Worm (Caenorhabditis elegans) whole organism, L1 larva: ENCODE data around the gene ZK863.8.

Source experiments
- C16A3.4 ChIP-seq: fragments of 150-350 bp; optimal IDR thresholded peaks from 2 replicates; lab custom pipeline; 2014; ENCODE audit warnings: missing biosample characterization, missing genetic modification characterization
- Y116A8C.19 ChIP-seq: sonication (generic microtip); optimal IDR thresholded peaks from 2 replicates; lab custom pipeline; 2016; ENCODE audit warnings: missing compliant biosample characterization, missing genetic modification characterization, borderline replicate concordance
- aha-1 ChIP-seq: fragments of 150-350 bp; optimal IDR thresholded peaks from 2 replicates; lab custom pipeline; 2014; ENCODE audit warnings: missing biosample characterization, missing genetic modification characterization
- alr-1 ChIP-seq: fragments of 200-800 bp; sonication (Bioruptor generic); optimal IDR thresholded peaks from 2 replicates; lab custom pipeline; 2018; ENCODE audit warnings: borderline replicate concordance, mild to moderate bottlenecking, missing genetic modification characterization, missing compliant biosample characterization
- ama-1 ChIP-seq: fragments of 150-350 bp; optimal IDR thresholded peaks from 2 replicates; lab custom pipeline; 2014
- blmp-1 ChIP-seq: fragments of 150-350 bp; optimal IDR thresholded peaks from 2 replicates; lab custom pipeline; 2014; ENCODE audit warnings: missing biosample characterization, missing genetic modification characterization
- ceh-82 ChIP-seq, 3 experiments: fragments of 150-350 bp in 1 of 3; sonication (generic microtip) in 2 of 3; optimal IDR thresholded peaks; 2 replicates each; lab custom pipeline; 2014 to 2017; ENCODE audit warnings: missing biosample characterization in 3 of 3, missing genetic modification characterization in 3 of 3
- ces-1 ChIP-seq: fragments of 150-350 bp; optimal IDR thresholded peaks from 2 replicates; lab custom pipeline; 2014; ENCODE audit warnings: missing biosample characterization, missing genetic modification reagents, missing genetic modification characterization
- dpl-1 ChIP-seq, 3 experiments: fragments of 150-350 bp in 2 of 3; sonication (generic microtip) in 1 of 3; optimal IDR thresholded peaks; 2 replicates each; lab custom pipeline; 2014 to 2017; ENCODE audit warnings: missing biosample characterization in 3 of 3, missing genetic modification characterization in 3 of 3, missing genetic modification reagents in 3 of 3
- dsc-1 ChIP-seq: sonication (generic microtip); optimal IDR thresholded peaks from 2 replicates; lab custom pipeline; 2016; ENCODE audit warnings: mild to moderate bottlenecking, missing genetic modification characterization, missing compliant biosample characterization
- efl-1 ChIP-seq, 4 experiments: fragments of 150-350 bp; optimal IDR thresholded peaks in 3 of 4; peaks in 1 of 4; 1 replicate in 1 of 4; 2 replicates in 3 of 4; lab custom pipeline; 2014; ENCODE audit warnings: missing biosample characterization in 2 of 4, missing genetic modification characterization in 2 of 4, missing genetic modification reagents in 2 of 4
- egl-13 ChIP-seq: sonication (generic microtip); optimal IDR thresholded peaks from 2 replicates; lab custom pipeline; 2016; ENCODE audit warnings: missing genotype, missing genetic modification reagents, missing genetic modification characterization, missing compliant biosample characterization
- egl-27 ChIP-seq, 2 experiments: fragments of 150-350 bp in 1 of 2; sonication (generic microtip); optimal IDR thresholded peaks; 3 replicates each; lab custom pipeline; 2017 to 2018; ENCODE audit warnings: missing biosample characterization in 2 of 2, missing genetic modification characterization in 2 of 2, missing genetic modification reagents in 2 of 2
- elt-3 ChIP-seq, 6 experiments: fragments of 150-350 bp in 1 of 6; sonication (generic microtip); optimal IDR thresholded peaks; 2 replicates each; lab custom pipeline; 2017 to 2018; ENCODE audit warnings: missing biosample characterization in 6 of 6, missing genetic modification characterization in 6 of 6, inconsistent platforms in 1 of 6
- ets-5 ChIP-seq: fragments of 200-800 bp; sonication (Bioruptor generic); IDR thresholded peaks from 2 replicates; pipeline ENCODE4 v1.3.6; 2022; ENCODE audit warnings: missing genetic modification characterization, missing compliant biosample characterization
- fkh-10 ChIP-seq: sonication (generic microtip); optimal IDR thresholded peaks from 2 replicates; lab custom pipeline; 2017; ENCODE audit warnings: missing biosample characterization, missing genetic modification reagents, missing genetic modification characterization
- grh-1 ChIP-seq: fragments of 200-800 bp; sonication (Bioruptor generic); IDR thresholded peaks from 2 replicates; pipeline ENCODE4 v1.3.6; 2022; ENCODE audit warnings: missing genetic modification reagents, missing genetic modification characterization, missing compliant biosample characterization
- hlh-4 ChIP-seq: sonication (generic microtip); optimal IDR thresholded peaks from 2 replicates; lab custom pipeline; 2016; ENCODE audit warnings: mild to moderate bottlenecking, missing genetic modification characterization, missing compliant biosample characterization
- irx-1 ChIP-seq: sonication (generic microtip); optimal IDR thresholded peaks from 2 replicates; lab custom pipeline; 2016; ENCODE audit warnings: missing genetic modification characterization, missing compliant biosample characterization
- isw-1 ChIP-seq: fragments of 200-800 bp; sonication (Bioruptor generic); IDR thresholded peaks from 2 replicates; pipeline ENCODE4 v1.3.6; 2022; ENCODE audit warnings: missing genetic modification characterization, missing compliant biosample characterization
- jun-1 ChIP-seq: fragments of 150-350 bp; optimal IDR thresholded peaks from 2 replicates; lab custom pipeline; 2014; ENCODE audit warnings: missing biosample characterization, missing genetic modification reagents, missing genetic modification characterization
- lin-13 ChIP-seq: fragments of 150-350 bp; optimal IDR thresholded peaks from 2 replicates; lab custom pipeline; 2014; ENCODE audit warnings: missing biosample characterization, missing genetic modification reagents, missing genetic modification characterization
- lin-14 ChIP-seq: fragments of 200-800 bp; sonication (Bioruptor generic); optimal IDR thresholded peaks from 2 replicates; lab custom pipeline; 2018; ENCODE audit warnings: mild to moderate bottlenecking, missing genetic modification characterization, moderate library complexity, missing compliant biosample characterization
- lin-35 ChIP-seq, 2 experiments: fragments of 150-350 bp; optimal IDR thresholded peaks; 2 replicates each; lab custom pipeline; 2014; ENCODE audit warnings: missing biosample characterization in 2 of 2, missing genetic modification characterization in 2 of 2, missing genetic modification reagents in 2 of 2
- lin-39 ChIP-seq: fragments of 150-350 bp; optimal IDR thresholded peaks from 2 replicates; lab custom pipeline; 2014; ENCODE audit warnings: missing biosample characterization, missing genetic modification reagents, missing genetic modification characterization
- lir-3 ChIP-seq: sonication (generic microtip); optimal IDR thresholded peaks from 2 replicates; lab custom pipeline; 2016; ENCODE audit warnings: mild to moderate bottlenecking, missing genetic modification characterization, moderate library complexity, missing compliant biosample characterization; ENCODE audit not compliant: poor library complexity
- mab-9 ChIP-seq: fragments of 200-800 bp; sonication (Bioruptor generic); IDR thresholded peaks from 2 replicates; pipeline ENCODE4 v1.3.6; 2022; ENCODE audit warnings: missing genetic modification reagents, missing genetic modification characterization, missing compliant biosample characterization
- mdl-1 ChIP-seq, 2 experiments: fragments of 150-350 bp; optimal IDR thresholded peaks; 2 replicates each; lab custom pipeline; 2014 to 2017; ENCODE audit warnings: missing biosample characterization in 2 of 2, missing genetic modification characterization in 2 of 2, inconsistent platforms in 1 of 2
- mep-1 ChIP-seq: fragments of 150-350 bp; optimal IDR thresholded peaks from 2 replicates; lab custom pipeline; 2014; ENCODE audit warnings: missing biosample characterization, missing genetic modification characterization
- nhr-11 ChIP-seq: fragments of 150-350 bp; optimal IDR thresholded peaks from 2 replicates; lab custom pipeline; 2014; ENCODE audit warnings: missing biosample characterization, missing genetic modification characterization
- nhr-20 ChIP-seq: sonication (generic microtip); optimal IDR thresholded peaks from 2 replicates; lab custom pipeline; 2016; ENCODE audit warnings: mild to moderate bottlenecking, missing genetic modification characterization, missing compliant biosample characterization
- nhr-28 ChIP-seq: fragments of 150-350 bp; optimal IDR thresholded peaks from 2 replicates; lab custom pipeline; 2014; ENCODE audit warnings: missing biosample characterization, missing genetic modification characterization
- nhr-71 ChIP-seq: sonication (generic microtip); optimal IDR thresholded peaks from 2 replicates; lab custom pipeline; 2016; ENCODE audit warnings: mild to moderate bottlenecking, missing genetic modification characterization, moderate library complexity, missing compliant biosample characterization
- nhr-84 ChIP-seq: sonication (generic microtip); optimal IDR thresholded peaks from 2 replicates; lab custom pipeline; 2017; ENCODE audit warnings: missing biosample characterization, missing genetic modification characterization
- nhr-90 ChIP-seq: sonication (generic microtip); optimal IDR thresholded peaks from 2 replicates; lab custom pipeline; 2016; ENCODE audit warnings: mild to moderate bottlenecking, missing genetic modification characterization, missing compliant biosample characterization; ENCODE audit not compliant: poor library complexity
- pax-3 ChIP-seq: fragments of 200-800 bp; sonication (Bioruptor generic); optimal IDR thresholded peaks from 2 replicates; lab custom pipeline; 2018; ENCODE audit warnings: mild to moderate bottlenecking, missing genetic modification characterization, moderate library complexity, missing compliant biosample characterization
- rnt-1 ChIP-seq: sonication (generic microtip); optimal IDR thresholded peaks from 2 replicates; lab custom pipeline; 2016; ENCODE audit warnings: mild to moderate bottlenecking, missing genetic modification characterization, moderate library complexity, missing compliant biosample characterization
- skn-1 ChIP-seq: fragments of 150-350 bp; optimal IDR thresholded peaks from 2 replicates; lab custom pipeline; 2014; ENCODE audit warnings: missing biosample characterization, missing genetic modification characterization
- snu-23 ChIP-seq: sonication (generic microtip); optimal IDR thresholded peaks from 2 replicates; lab custom pipeline; 2016; ENCODE audit warnings: missing genetic modification characterization, missing compliant biosample characterization
- sup-37 ChIP-seq: fragments of 200-800 bp; sonication (Bioruptor generic); optimal IDR thresholded peaks from 2 replicates; lab custom pipeline; 2018; ENCODE audit warnings: mild to moderate bottlenecking, missing genetic modification characterization, missing compliant biosample characterization
- swsn-7 ChIP-seq: sonication (generic microtip); optimal IDR thresholded peaks from 2 replicates; lab custom pipeline; 2016; ENCODE audit warnings: missing genetic modification characterization, missing compliant biosample characterization
- tbx-2 ChIP-seq: sonication (generic microtip); optimal IDR thresholded peaks from 2 replicates; lab custom pipeline; 2016; ENCODE audit warnings: missing genetic modification characterization, missing compliant biosample characterization
- unc-98 ChIP-seq: fragments of 200-800 bp; sonication (Bioruptor generic); IDR thresholded peaks from 2 replicates; pipeline ENCODE4 v1.3.6; 2022; ENCODE audit warnings: missing genetic modification characterization, missing compliant biosample characterization
- vab-15 ChIP-seq: sonication (generic microtip); optimal IDR thresholded peaks from 2 replicates; lab custom pipeline; 2017; ENCODE audit warnings: missing genotype, mild to moderate bottlenecking, missing genetic modification characterization, missing compliant biosample characterization
- zag-1 ChIP-seq: fragments of 150-350 bp; optimal IDR thresholded peaks from 2 replicates; lab custom pipeline; 2014; ENCODE audit warnings: missing biosample characterization, missing genetic modification characterization
- zip-4 ChIP-seq: fragments of 200-800 bp; sonication (Bioruptor generic); optimal IDR thresholded peaks from 2 replicates; lab custom pipeline; 2018; ENCODE audit warnings: mild to moderate bottlenecking, missing genetic modification characterization, moderate library complexity, missing compliant biosample characterization
- ztf-11 ChIP-seq, 2 experiments: sonication (generic microtip); optimal IDR thresholded peaks; 2 replicates each; lab custom pipeline; 2016 to 2017; ENCODE audit warnings: missing genetic modification characterization in 2 of 2, missing biosample characterization in 1 of 2, missing compliant biosample characterization in 1 of 2
- ztf-4 ChIP-seq: fragments of 150-350 bp; optimal IDR thresholded peaks from 2 replicates; lab custom pipeline; 2014; ENCODE audit warnings: missing biosample characterization, missing genetic modification characterization

ZK863.8 gene

ce11 chrV:12192129-12192528, 4.8 kb upstream of the ZK863.8 start, which contains the start of gene rnp-1:
rnp-1 (plus strand) TSS chrV:12192273.
- TF ChIP-seq zag-1: no peak
- TF ChIP-seq aha-1 (tag; lab: Kevin White, UChicago): no peak
- TF ChIP-seq lin-14: no peak
- TF ChIP-seq nhr-71 (tag; lab: Kevin White, UChicago): peak; percentile 16
- TF ChIP-seq pax-3: peak; percentile 5
- TF ChIP-seq efl-1 (optimal IDR thresholded peaks at IDR 0.05; lab: Kevin White, UChicago): no peak
- peak in 1 of 2 experiments; percentile 21 for TF ChIP-seq efl-1 (GFP tag; optimal IDR thresholded peaks at IDR 0.05 in 1 of 2; lab: Kevin White, UChicago)

ce11 chrV:12190943-12191569, 3.7 kb upstream of the ZK863.8 start, which contains the start of gene dpy-30:
dpy-30 (plus strand) TSS chrV:12191519.
- TF ChIP-seq nhr-84 (tag; lab: Kevin White, UChicago) (no peak), ces-1 (GFP tag; lab: Kevin White, UChicago) (no peak), fkh-10 (GFP tag; lab: Kevin White, UChicago) (no peak), zag-1 (no peak), mab-9 (GFP tag; lab: Robert Waterston, UW) (no peak), alr-1 (tag; lab: Kevin White, UChicago) (no peak), elt-3 (tag; optimal IDR thresholded peaks at IDR 0.05; lab: Kevin White, UChicago) (peak in 2 of 6 experiments; percentile 10 to 22), nhr-20 (tag; lab: Kevin White, UChicago) (peak; percentile 75), rnt-1 (tag; lab: Kevin White, UChicago) (peak; percentile 74), ztf-11 (tag; optimal IDR thresholded peaks at IDR 0.05; lab: Kevin White, UChicago) (peak in 1 of 2 experiments; percentile 19), ceh-82 (tag; optimal IDR thresholded peaks at IDR 0.05; lab: Kevin White, UChicago) (peak; percentile 27 to 54 (median 45)), jun-1 (tag; lab: Kevin White, UChicago) (peak; percentile 7), nhr-11 (tag; lab: Kevin White, UChicago) (no peak), dsc-1 (tag; lab: Kevin White, UChicago) (peak; percentile 64), zip-4 (GFP tag; lab: Kevin White, UChicago) (peak; percentile 26), ztf-4 (peak; percentile 4), lin-13 (GFP tag; lab: Kevin White, UChicago) (no peak), snu-23 (peak; percentile 79), dpl-1 (GFP tag; optimal IDR thresholded peaks at IDR 0.05; lab: Kevin White, UChicago) (peak; percentile 68 to 80 (median 78)), egl-13 (tag; lab: Kevin White, UChicago) (peak; percentile 37), tbx-2 (tag; lab: Kevin White, UChicago) (peak; percentile 61), sup-37 (GFP tag; lab: Kevin White, UChicago) (no peak), unc-98 (GFP tag; lab: Robert Waterston, UW) (no peak), lir-3 (tag; lab: Kevin White, UChicago) (peak; percentile 29), Y116A8C.19 (tag; lab: Kevin White, UChicago) (no peak), isw-1 (GFP tag; lab: Robert Waterston, UW) (peak; percentile 41), lin-39 (tag; lab: Kevin White, UChicago) (no peak), nhr-28 (no peak), grh-1 (GFP tag; lab: Robert Waterston, UW) (no peak), vab-15 (no peak), irx-1 (tag; lab: Kevin White, UChicago) (peak; percentile 31), lin-35 (GFP tag; optimal IDR thresholded peaks at IDR 0.05; lab: Kevin White, UChicago) (peak; percentile 79 to 87), hlh-4 (tag; lab: Kevin White, UChicago) (no peak), ets-5 (GFP tag; lab: Robert Waterston, UW) (no peak), skn-1 (tag; lab: Kevin White, UChicago) (no peak), ama-1 (lab: Kevin White, UChicago) (peak; percentile 65), mdl-1 (tag; optimal IDR thresholded peaks at IDR 0.05; lab: Kevin White, UChicago) (peak in 1 of 2 experiments; percentile 32), swsn-7 (tag; lab: Kevin White, UChicago) (peak; percentile 73), egl-27 (tag; optimal IDR thresholded peaks at IDR 0.05; lab: Kevin White, UChicago) (no peak), C16A3.4 (tag; lab: Kevin White, UChicago) (peak; percentile 64), nhr-71 (tag; lab: Kevin White, UChicago) (peak; percentile 75), nhr-90 (tag; lab: Kevin White, UChicago) (peak; percentile 59), efl-1 (optimal IDR thresholded peaks at IDR 0.05; lab: Kevin White, UChicago) (peak; percentile 79 to 84), efl-1 (GFP tag; optimal IDR thresholded peaks at IDR 0.05 in 1 of 2; lab: Kevin White, UChicago) (peak; percentile 80 to 98), blmp-1 (peak; percentile 49), mep-1 (tag; lab: Kevin White, UChicago) (peak; percentile 88)
